Worm (Caenorhabditis elegans): ENCODE results near the gene hpx-2.

- no peak for TF ChIP-seq cog-1 (tag; optimal IDR thresholded peaks at IDR 0.05)
- TF ChIP-seq med-1 (GFP tag; optimal IDR thresholded peaks at IDR 0.05; ENCODE audit: insufficient read depth) = no peak
- TF ChIP-seq flt-1 (GFP tag; IDR thresholded peaks at IDR 0.05) = no peak
- TF ChIP-seq ztf-23 (GFP tag; IDR thresholded peaks at IDR 0.05) = no peak
- no peak for TF ChIP-seq ref-1 (GFP tag; conservative IDR thresholded peaks at IDR 0.05)
These were observed 37.3 kb upstream of the hpx-2 start, which contains the start of gene ceh-24 for ce11 chrV:13812931-13813330.
